Fruit fly (Drosophila melanogaster) whole organism, adult: Measurements from ENCODE around the gene CG42784.

Experiments
- CG11617 ChIP-seq: fragments of 200-800 bp; sonication (Bioruptor generic); optimal IDR thresholded peaks from 2 replicates; lab custom pipeline; 2017; ENCODE audit warnings: mild to moderate bottlenecking, missing biosample characterization, missing genetic modification reagents, missing genetic modification characterization
- CG12768 ChIP-seq: fragments of 200-800 bp; sonication (Bioruptor generic); optimal IDR thresholded peaks from 2 replicates; lab custom pipeline; 2017; ENCODE audit warnings: missing biosample characterization, missing genetic modification characterization, mild to moderate bottlenecking, moderate library complexity, missing genetic modification reagents
- CG14711 ChIP-seq: fragments of 200-800 bp; sonication (Bioruptor generic); optimal IDR thresholded peaks from 2 replicates; lab custom pipeline; 2018; ENCODE audit warnings: missing biosample characterization, mild to moderate bottlenecking, missing genetic modification characterization, moderate library complexity
- CG1620 ChIP-seq: fragments of 200-800 bp; sonication (Bioruptor generic); optimal IDR thresholded peaks from 2 replicates; lab custom pipeline; 2016; ENCODE audit warnings: missing biosample characterization, missing genetic modification characterization
- CG33017 ChIP-seq: fragments of 200-800 bp; sonication (Bioruptor generic); optimal IDR thresholded peaks from 2 replicates; lab custom pipeline; 2018; ENCODE audit warnings: missing biosample characterization, mild to moderate bottlenecking, missing genetic modification characterization, moderate library complexity
- CG5204 ChIP-seq: fragments of 200-800 bp; sonication (Bioruptor generic); optimal IDR thresholded peaks from 2 replicates; lab custom pipeline; 2016; ENCODE audit warnings: missing biosample characterization, missing genetic modification characterization
- CG7101 ChIP-seq: fragments of 200-800 bp; sonication (Bioruptor generic); optimal IDR thresholded peaks from 2 replicates; lab custom pipeline; 2018; ENCODE audit warnings: missing biosample characterization, mild to moderate bottlenecking, missing genetic modification characterization, moderate library complexity
- Clk ChIP-seq: fragments of 200-800 bp; sonication (Bioruptor generic); optimal IDR thresholded peaks from 2 replicates; lab custom pipeline; 2017; ENCODE audit warnings: missing biosample characterization, missing genetic modification characterization
- Hr96 ChIP-seq: fragments of 200-800 bp; sonication (Bioruptor generic); optimal IDR thresholded peaks from 2 replicates; lab custom pipeline; 2016; ENCODE audit warnings: missing biosample characterization, missing genetic modification characterization
- Mnt ChIP-seq: fragments of 200-800 bp; sonication (Bioruptor generic); optimal IDR thresholded peaks from 2 replicates; lab custom pipeline; 2016; ENCODE audit warnings: missing biosample characterization, mild to moderate bottlenecking, missing genetic modification characterization
- bab1 ChIP-seq: fragments of 200-800 bp; sonication (Bioruptor generic); optimal IDR thresholded peaks from 3 replicates; lab custom pipeline; 2019; ENCODE audit warnings: missing biosample characterization, mild to moderate bottlenecking, missing genetic modification characterization, moderate library complexity
- cic ChIP-seq: fragments of 200-800 bp; sonication (Bioruptor generic); optimal IDR thresholded peaks from 2 replicates; lab custom pipeline; 2017; ENCODE audit warnings: missing biosample characterization, mild to moderate bottlenecking, missing genetic modification characterization, moderate library complexity
- kay ChIP-seq: fragments of 200-800 bp; sonication (Bioruptor generic); peaks from one replicate; lab custom pipeline; 2016; ENCODE audit warnings: missing biosample characterization, missing genetic modification characterization, borderline replicate concordance
- ovo ChIP-seq: fragments of 200-800 bp; sonication (Bioruptor generic); optimal IDR thresholded peaks from 2 replicates; lab custom pipeline; 2016; ENCODE audit warnings: missing biosample characterization, missing genetic modification characterization
- pad ChIP-seq: fragments of 200-800 bp; sonication (Bioruptor generic); optimal IDR thresholded peaks from 3 replicates; lab custom pipeline; 2017; ENCODE audit warnings: missing biosample characterization, missing genetic modification characterization, mild to moderate bottlenecking, moderate library complexity, missing genetic modification reagents
- tj ChIP-seq: fragments of 200-800 bp; sonication (Bioruptor generic); optimal IDR thresholded peaks from 3 replicates; lab custom pipeline; 2017; ENCODE audit warnings: missing biosample characterization, mild to moderate bottlenecking, missing genetic modification characterization, moderate library complexity
- toe ChIP-seq: fragments of 200-800 bp; sonication (Bioruptor generic); optimal IDR thresholded peaks from 2 replicates; lab custom pipeline; 2016; ENCODE audit warnings: missing biosample characterization, missing genetic modification characterization

Gene CG42784

DNA sequence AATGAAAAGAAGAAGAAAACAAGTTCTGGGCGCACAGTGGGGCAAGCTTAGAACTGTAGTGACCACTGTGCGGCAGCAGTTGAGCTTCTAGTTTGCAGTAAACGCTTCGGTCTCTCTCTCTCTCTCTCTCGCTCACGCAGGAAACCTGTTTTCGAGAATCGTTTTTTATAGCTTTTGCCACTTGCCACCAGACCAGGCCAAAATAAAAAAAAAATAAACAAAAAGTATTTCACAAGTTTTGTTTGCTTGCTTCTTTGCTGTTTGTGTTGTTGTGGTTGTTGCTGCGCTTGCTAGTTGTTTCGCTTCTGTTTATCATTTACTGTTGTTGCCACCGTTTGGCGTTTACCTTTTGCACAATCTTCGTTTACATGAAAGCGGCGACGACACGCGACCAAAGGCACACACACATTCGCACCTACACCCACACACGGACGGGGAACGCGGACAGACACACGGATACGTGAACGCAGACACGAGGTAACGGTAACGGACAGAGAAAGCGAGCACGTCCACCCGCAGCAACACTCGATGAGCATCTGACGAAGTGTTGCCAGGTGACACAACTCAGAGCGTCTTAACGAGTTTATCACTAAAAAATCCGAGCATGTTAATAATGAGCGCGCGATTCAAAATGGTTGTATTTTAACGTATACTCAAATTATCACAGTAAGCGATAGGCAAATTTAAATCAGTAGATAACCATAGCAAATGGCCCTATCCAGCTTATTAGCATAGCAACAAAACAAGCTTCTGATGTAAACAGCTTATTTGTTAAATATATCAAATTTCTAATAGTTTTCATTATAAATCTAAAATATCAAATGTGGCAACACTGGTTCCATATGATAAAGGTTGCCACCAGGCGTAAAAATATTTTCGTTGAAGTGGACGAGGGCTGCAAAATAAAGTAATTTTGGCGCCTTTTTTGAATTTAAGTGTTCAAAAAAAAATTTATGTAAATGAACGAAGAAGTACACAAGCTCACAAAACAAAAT is 133.9 kb downstream of the CG42784 start, which contains the start of gene B4:
B4 (minus strand) TSS at position 543 of the 995 bp plus-strand sequence.
- TF ChIP-seq CG1620 (GFP tag; lab: Kevin White, UChicago) (peak; percentile 1), ovo (GFP tag; lab: Kevin White, UChicago) (peak; percentile 91), CG14711 (tag; lab: Kevin White, UChicago) (peak; percentile 33), kay (GFP tag; lab: Kevin White, UChicago) (peak; percentile 39), Hr96 (peak; percentile 30), CG33017 (no peak), CG5204 (GFP tag; lab: Kevin White, UChicago) (no peak), toe (GFP tag; lab: Kevin White, UChicago) (no peak), tj (GFP tag; lab: Kevin White, UChicago) (peak; percentile 61), pad (GFP tag; lab: Kevin White, UChicago) (peak; percentile 17), Clk (GFP tag; lab: Kevin White, UChicago) (no peak), cic (GFP tag; lab: Kevin White, UChicago) (peak; percentile 58), CG12768 (GFP tag; lab: Kevin White, UChicago) (peak; percentile 15), CG7101 (tag; lab: Kevin White, UChicago) (peak; percentile 17), bab1 (GFP tag; lab: Kevin White, UChicago) (peak; percentile 62), Mnt (GFP tag; lab: Kevin White, UChicago) (peak; percentile 95), CG11617 (no peak)
